Worm (Caenorhabditis elegans) whole organism, L2 larva: Measurements from ENCODE around the gene B0302.5.
A peak's percentile ranks its signal among the peaks of the same experiment; 100 is the strongest.

Source experiments
- C34F6.9 ChIP-seq: fragments of 150-350 bp; optimal IDR thresholded peaks from 2 replicates; lab custom pipeline; 2014; ENCODE audit warnings: missing biosample characterization, missing genetic modification characterization
- F13H6.1 ChIP-seq: sonication (generic microtip); optimal IDR thresholded peaks from 2 replicates; lab custom pipeline; 2016; ENCODE audit warnings: missing genetic modification characterization, missing compliant biosample characterization
- R02D3.7 ChIP-seq: fragments of 150-350 bp; optimal IDR thresholded peaks from 2 replicates; lab custom pipeline; 2014; ENCODE audit warnings: missing biosample characterization, missing genetic modification characterization
- Y55F3AM.14 ChIP-seq: fragments of 200-800 bp; sonication (Bioruptor generic); optimal IDR thresholded peaks from 2 replicates; lab custom pipeline; 2018; ENCODE audit warnings: mild to moderate bottlenecking, missing genetic modification characterization, missing compliant biosample characterization
- ZK546.5 ChIP-seq: sonication (generic microtip); optimal IDR thresholded peaks from 2 replicates; lab custom pipeline; 2017; ENCODE audit warnings: missing biosample characterization, missing genetic modification characterization
- alr-1 ChIP-seq: fragments of 150-350 bp; optimal IDR thresholded peaks from 2 replicates; lab custom pipeline; 2014; ENCODE audit warnings: missing biosample characterization, missing genetic modification characterization
- aly-2 ChIP-seq: fragments of 150-350 bp; optimal IDR thresholded peaks from 2 replicates; lab custom pipeline; 2014; ENCODE audit warnings: missing biosample characterization, missing genetic modification characterization
- ama-1 ChIP-seq: fragments of 150-350 bp; optimal IDR thresholded peaks from 2 replicates; lab custom pipeline; 2018; ENCODE audit warnings: inconsistent platforms
- ceh-82 ChIP-seq: fragments of 150-350 bp; optimal IDR thresholded peaks from 2 replicates; lab custom pipeline; 2014; ENCODE audit warnings: missing biosample characterization, missing genetic modification characterization
- crh-2 ChIP-seq: sonication (generic microtip); optimal IDR thresholded peaks from 2 replicates; lab custom pipeline; 2017; ENCODE audit warnings: missing biosample characterization, missing genetic modification characterization
- dmd-4 ChIP-seq: sonication (generic microtip); optimal IDR thresholded peaks from 2 replicates; lab custom pipeline; 2017; ENCODE audit warnings: missing biosample characterization, missing genetic modification characterization
- egl-27 ChIP-seq: sonication (generic microtip); optimal IDR thresholded peaks from 3 replicates; lab custom pipeline; 2017; ENCODE audit warnings: missing biosample characterization, missing genetic modification reagents, missing genetic modification characterization
- elt-1 ChIP-seq: fragments of 150-350 bp; optimal IDR thresholded peaks from 2 replicates; lab custom pipeline; 2014; ENCODE audit warnings: missing biosample characterization, missing genetic modification characterization
- elt-3 ChIP-seq: sonication (generic microtip); optimal IDR thresholded peaks from 2 replicates; lab custom pipeline; 2017; ENCODE audit warnings: missing biosample characterization, missing genetic modification characterization
- fos-1 ChIP-seq: fragments of 150-350 bp; optimal IDR thresholded peaks from 2 replicates; lab custom pipeline; 2014; ENCODE audit warnings: missing biosample characterization, missing genetic modification characterization
- gmeb-1 ChIP-seq: fragments of 150-350 bp; optimal IDR thresholded peaks from 2 replicates; lab custom pipeline; 2014; ENCODE audit warnings: missing biosample characterization, missing genetic modification characterization
- lin-13 ChIP-seq: fragments of 150-350 bp; optimal IDR thresholded peaks from 2 replicates; lab custom pipeline; 2014; ENCODE audit warnings: missing biosample characterization, missing genetic modification reagents, missing genetic modification characterization
- lin-39 ChIP-seq: fragments of 150-350 bp; optimal IDR thresholded peaks from 2 replicates; lab custom pipeline; 2014; ENCODE audit warnings: missing biosample characterization, missing genetic modification reagents, missing genetic modification characterization
- lsy-2 ChIP-seq, 2 experiments: fragments of 150-350 bp in 1 of 2; sonication (generic microtip) in 1 of 2; optimal IDR thresholded peaks; 2 replicates each; lab custom pipeline; 2014 to 2017; ENCODE audit warnings: missing biosample characterization in 2 of 2, missing genetic modification characterization in 2 of 2
- mbf-1 ChIP-seq: sonication (generic microtip); optimal IDR thresholded peaks from 2 replicates; lab custom pipeline; 2017; ENCODE audit warnings: missing biosample characterization, missing genetic modification characterization
- mdl-1 ChIP-seq, 2 experiments: fragments of 150-350 bp in 1 of 2; sonication (generic microtip) in 1 of 2; optimal IDR thresholded peaks; 2 replicates each; lab custom pipeline; 2017; ENCODE audit warnings: missing biosample characterization in 2 of 2, missing genetic modification characterization in 2 of 2
- nhr-10 ChIP-seq: sonication (generic microtip); optimal IDR thresholded peaks from 2 replicates; lab custom pipeline; 2017; ENCODE audit warnings: missing biosample characterization, missing genetic modification characterization
- nhr-11 ChIP-seq: fragments of 150-350 bp; optimal IDR thresholded peaks from 2 replicates; lab custom pipeline; 2014; ENCODE audit warnings: missing biosample characterization, missing genetic modification characterization
- nhr-12 ChIP-seq: fragments of 150-350 bp; optimal IDR thresholded peaks from 2 replicates; lab custom pipeline; 2014; ENCODE audit warnings: missing biosample characterization, missing genetic modification characterization
- nhr-129 ChIP-seq: fragments of 150-350 bp; optimal IDR thresholded peaks from 2 replicates; lab custom pipeline; 2014; ENCODE audit warnings: missing biosample characterization, missing genetic modification characterization
- nhr-21 ChIP-seq: fragments of 150-350 bp; optimal IDR thresholded peaks from 2 replicates; lab custom pipeline; 2014; ENCODE audit warnings: missing biosample characterization, missing genetic modification characterization
- nhr-25 ChIP-seq: fragments of 150-350 bp; sonication (generic microtip); optimal IDR thresholded peaks from 3 replicates; lab custom pipeline; 2014; ENCODE audit warnings: missing biosample characterization, missing genetic modification characterization
- nhr-6 ChIP-seq: fragments of 150-350 bp; optimal IDR thresholded peaks from 2 replicates; lab custom pipeline; 2014; ENCODE audit warnings: missing biosample characterization, missing genetic modification characterization
- nhr-77 ChIP-seq: fragments of 150-350 bp; optimal IDR thresholded peaks from 2 replicates; lab custom pipeline; 2014; ENCODE audit warnings: missing biosample characterization, missing genetic modification characterization
- sem-4 ChIP-seq: fragments of 150-350 bp; optimal IDR thresholded peaks from 2 replicates; lab custom pipeline; 2014; ENCODE audit warnings: missing biosample characterization, missing genetic modification reagents, missing genetic modification characterization
- skn-1 ChIP-seq: sonication (generic microtip); optimal IDR thresholded peaks from 2 replicates; lab custom pipeline; 2017; ENCODE audit warnings: missing biosample characterization, missing genetic modification characterization
- sma-3 ChIP-seq: sonication (generic microtip); optimal IDR thresholded peaks from 2 replicates; lab custom pipeline; 2016; ENCODE audit warnings: missing genetic modification reagents, missing genetic modification characterization, missing compliant biosample characterization
- sma-9 ChIP-seq, 2 experiments: fragments of 150-350 bp in 1 of 2; sonication (generic microtip) in 1 of 2; optimal IDR thresholded peaks; 2 replicates each; lab custom pipeline; 2014 to 2016; ENCODE audit warnings: missing genetic modification characterization in 2 of 2, mild to moderate bottlenecking in 1 of 2, missing biosample characterization in 1 of 2, missing compliant biosample characterization in 1 of 2, missing genetic modification reagents in 1 of 2, moderate library complexity in 1 of 2
- snpc-4 ChIP-seq: fragments of 150-350 bp; optimal IDR thresholded peaks from 2 replicates; lab custom pipeline; 2014; ENCODE audit warnings: missing biosample characterization, missing genetic modification characterization
- unc-39 ChIP-seq: fragments of 150-350 bp; optimal IDR thresholded peaks from 2 replicates; lab custom pipeline; 2014; ENCODE audit warnings: missing biosample characterization, missing genetic modification characterization
- unc-55 ChIP-seq: fragments of 150-350 bp; sonication (generic microtip); optimal IDR thresholded peaks from 3 replicates; lab custom pipeline; 2014; ENCODE audit warnings: missing biosample characterization, missing genetic modification reagents, missing genetic modification characterization
- unc-62 ChIP-seq: fragments of 150-350 bp; optimal IDR thresholded peaks from 2 replicates; lab custom pipeline; 2014; ENCODE audit warnings: missing biosample characterization, missing genetic modification reagents, missing genetic modification characterization
- zag-1 ChIP-seq: fragments of 150-350 bp; optimal IDR thresholded peaks from 2 replicates; lab custom pipeline; 2014; ENCODE audit warnings: missing biosample characterization, missing genetic modification characterization
- ztf-1 ChIP-seq: fragments of 200-800 bp; sonication (Bioruptor generic); conservative IDR thresholded peaks from 2 replicates; pipeline ENCODE4 v1.3.6; 2022; ENCODE audit warnings: missing genetic modification characterization, missing compliant biosample characterization
- ztf-11 ChIP-seq: sonication (generic microtip); optimal IDR thresholded peaks from 2 replicates; lab custom pipeline; 2017; ENCODE audit warnings: missing biosample characterization, missing genetic modification characterization
- ztf-4 ChIP-seq: fragments of 150-350 bp; optimal IDR thresholded peaks from 2 replicates; lab custom pipeline; 2014; ENCODE audit warnings: missing biosample characterization, missing genetic modification characterization

Gene B0302.5

DNA sequence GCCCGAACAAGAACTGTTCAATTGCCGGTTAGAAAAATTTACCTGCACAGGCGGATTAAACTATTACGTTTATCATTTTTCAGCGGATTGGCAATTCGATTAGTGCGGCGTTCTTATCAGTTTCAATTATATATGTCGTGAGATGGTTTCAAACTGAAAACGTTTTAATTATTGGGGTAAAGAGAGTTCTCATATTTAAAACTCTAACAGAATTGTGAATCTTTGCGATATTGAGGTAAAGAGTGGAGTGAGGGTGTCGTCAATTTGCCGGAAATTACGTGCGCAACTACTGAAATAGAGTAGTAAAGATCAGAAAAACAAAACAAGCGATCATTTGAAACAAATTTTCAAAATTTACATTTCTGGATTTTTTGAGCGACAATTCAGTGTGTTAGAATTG is 35.2 kb upstream of the B0302.5 start, which contains the start of gene T25G12.6:
T25G12.6 (minus strand) TSS at position 101 of the 400 bp plus-strand sequence.
- TF ChIP-seq fos-1 (tag; lab: Kevin White, UChicago) (peak; percentile 6), ztf-11 (tag; lab: Kevin White, UChicago) (no peak), lin-13 (GFP tag; lab: Kevin White, UChicago) (no peak), ceh-82 (tag; lab: Kevin White, UChicago) (no peak), nhr-25 (no peak)

DNA sequence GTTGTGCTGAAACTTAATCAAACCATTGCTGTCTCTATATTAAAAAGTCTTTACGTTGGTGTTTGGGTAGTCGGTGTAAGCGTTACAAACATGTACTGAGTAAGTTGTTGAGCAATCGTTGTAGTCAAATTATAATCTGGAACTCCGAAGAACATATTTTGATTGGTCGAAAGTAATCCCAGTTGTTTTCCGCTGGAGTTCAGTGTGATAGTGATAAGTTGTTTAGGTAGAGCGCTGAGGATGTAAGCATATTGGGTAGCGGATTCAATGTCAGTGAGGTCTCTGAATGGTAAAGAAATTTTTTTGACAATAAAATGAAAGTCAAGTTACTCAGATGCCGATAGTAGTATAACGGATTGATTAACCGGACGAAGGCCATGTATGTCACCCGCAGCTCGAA is 32.4 kb upstream of the B0302.5 start:
- TF ChIP-seq dmd-4 (tag; lab: Kevin White, UChicago) (no peak), elt-3 (tag; lab: Kevin White, UChicago) (no peak), nhr-11 (tag; lab: Kevin White, UChicago) (no peak), nhr-77 (no peak), snpc-4 (tag; lab: Kevin White, UChicago) (no peak), crh-2 (no peak), egl-27 (tag; lab: Kevin White, UChicago) (no peak), ZK546.5 (tag; lab: Kevin White, UChicago) (no peak), sma-3 (GFP tag; lab: Kevin White, UChicago) (no peak), unc-39 (tag; lab: Kevin White, UChicago) (no peak), R02D3.7 (tag; lab: Kevin White, UChicago) (no peak), nhr-25 (no peak), Y55F3AM.14 (GFP tag; lab: Kevin White, UChicago) (no peak), lin-39 (tag; lab: Kevin White, UChicago) (no peak), skn-1 (tag; lab: Kevin White, UChicago) (no peak), zag-1 (tag; lab: Kevin White, UChicago) (no peak), ztf-4 (tag; lab: Kevin White, UChicago) (no peak), lsy-2 (tag; optimal IDR thresholded peaks at IDR 0.05; lab: Kevin White, UChicago) (no peak), ztf-1 (GFP tag; lab: Robert Waterston, UW) (no peak)
- TF ChIP-seq, all 48 proteins: peak for 0

DNA sequence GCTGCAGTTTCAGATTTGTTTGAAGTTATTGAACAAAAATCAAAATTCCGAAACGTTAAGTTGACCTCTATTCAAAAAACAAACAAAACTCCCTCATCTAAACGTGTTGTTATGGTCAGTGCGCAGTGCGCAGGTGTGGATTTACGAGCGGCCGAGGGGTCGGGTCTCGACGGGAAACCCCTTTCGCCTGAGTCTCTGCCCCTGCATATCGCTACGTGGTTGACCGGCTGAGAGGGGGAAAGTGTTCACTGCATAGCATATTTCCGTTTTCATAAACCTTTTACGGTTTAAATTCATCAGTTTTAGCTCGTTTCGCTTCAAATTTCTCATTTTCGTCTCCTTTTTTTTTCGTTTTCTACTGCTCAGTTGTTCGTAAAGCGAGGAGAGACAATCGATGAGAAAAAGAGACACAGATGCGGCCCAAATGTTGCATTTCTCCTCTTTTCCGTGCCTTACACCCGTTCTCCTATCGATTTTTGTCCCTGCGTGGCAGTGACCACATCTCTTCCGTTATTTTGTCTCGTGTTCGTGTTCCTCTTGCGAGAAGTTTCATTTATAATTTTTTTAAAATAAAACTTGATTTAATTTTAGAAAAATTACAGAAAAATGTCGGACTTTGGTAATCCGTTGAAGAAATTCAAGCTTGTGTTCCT is 27.1 kb upstream of the B0302.5 start, which contains the start of gene rab-6.2:
rab-6.2 (plus strand) TSS at position 603 of the 653 bp plus-strand sequence.
- TF ChIP-seq mdl-1 (tag; optimal IDR thresholded peaks at IDR 0.05; lab: Kevin White, UChicago), result no peak
- no peak for TF ChIP-seq elt-1
- TF ChIP-seq unc-55 (GFP tag; lab: Kevin White, UChicago), result peak; percentile 32
- TF ChIP-seq sma-3 (GFP tag; lab: Kevin White, UChicago), result no peak
- no peak for TF ChIP-seq nhr-10 (tag; lab: Kevin White, UChicago)
- peak; percentile 7 for TF ChIP-seq crh-2
- TF ChIP-seq dmd-4 (tag; lab: Kevin White, UChicago), result no peak
- TF ChIP-seq C34F6.9 (tag; lab: Kevin White, UChicago), result peak; percentile 34
- TF ChIP-seq, all 48 proteins: peak for 3

DNA sequence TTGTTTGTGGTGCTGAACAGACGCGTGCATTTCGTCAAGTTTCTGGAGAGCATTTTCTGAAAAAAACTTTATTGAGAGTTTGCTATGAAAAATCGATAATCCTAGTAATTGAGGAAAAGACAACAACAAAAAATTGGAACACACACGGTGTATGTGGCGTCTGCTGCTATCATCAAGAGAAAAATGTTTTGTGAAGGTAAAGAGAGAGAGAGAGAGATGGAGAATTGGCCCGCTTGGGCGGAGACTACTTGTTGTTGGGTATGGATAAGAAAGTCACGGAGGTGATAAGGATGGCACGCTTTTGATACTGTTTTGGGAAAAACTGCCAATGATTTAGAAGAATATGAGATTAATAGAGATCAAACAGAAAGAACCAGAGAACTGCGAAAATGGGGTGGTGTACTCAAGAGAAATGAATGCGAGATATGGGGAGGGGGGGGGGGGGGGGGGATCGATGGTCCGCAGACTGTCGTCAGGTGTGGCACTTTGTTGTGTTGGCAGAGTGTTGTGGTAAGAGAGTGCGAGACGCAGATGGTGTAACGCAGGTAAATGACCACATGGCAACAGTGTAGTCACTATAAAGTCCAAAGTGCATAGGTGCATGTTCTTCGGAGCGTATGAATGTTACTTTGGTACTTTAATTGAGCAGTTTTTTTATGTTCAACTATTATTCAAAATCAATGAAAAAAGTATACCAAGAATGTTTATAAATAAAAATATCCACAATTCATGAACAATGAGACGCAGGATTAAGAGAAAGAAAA is 22.3 kb upstream of the B0302.5 start, which contains the start of gene acdh-7:
acdh-7 (minus strand) TSS at position 56 of the 764 bp plus-strand sequence.
- TF ChIP-seq nhr-21 (tag; lab: Kevin White, UChicago) (no peak), ztf-11 (tag; lab: Kevin White, UChicago) (no peak), R02D3.7 (tag; lab: Kevin White, UChicago) (no peak), mdl-1 (tag; optimal IDR thresholded peaks at IDR 0.05; lab: Kevin White, UChicago) (no peak), lsy-2 (tag; optimal IDR thresholded peaks at IDR 0.05; lab: Kevin White, UChicago) (no peak), egl-27 (tag; lab: Kevin White, UChicago) (no peak), zag-1 (tag; lab: Kevin White, UChicago) (no peak), C34F6.9 (tag; lab: Kevin White, UChicago) (no peak), sma-3 (GFP tag; lab: Kevin White, UChicago) (no peak), ztf-1 (GFP tag; lab: Robert Waterston, UW) (no peak), lin-39 (tag; lab: Kevin White, UChicago) (no peak), dmd-4 (tag; lab: Kevin White, UChicago) (no peak), aly-2 (tag; lab: Kevin White, UChicago) (no peak), sma-9 (GFP tag; optimal IDR thresholded peaks at IDR 0.05; lab: Kevin White, UChicago) (peak; percentile 28), sma-9 (tag; optimal IDR thresholded peaks at IDR 0.05; lab: Kevin White, UChicago) (no peak), sem-4 (no peak), nhr-6 (no peak), nhr-12 (tag; lab: Kevin White, UChicago) (no peak), ceh-82 (tag; lab: Kevin White, UChicago) (no peak), mbf-1 (tag; lab: Kevin White, UChicago) (no peak), gmeb-1 (tag; lab: Kevin White, UChicago) (no peak), fos-1 (tag; lab: Kevin White, UChicago) (peak; percentile 14), nhr-129 (tag; lab: Kevin White, UChicago) (peak; percentile 18), F13H6.1 (no peak), ama-1 (lab: Kevin White, UChicago) (peak; percentile 68), crh-2 (peak; percentile 15), elt-1 (no peak), snpc-4 (tag; lab: Kevin White, UChicago) (no peak), unc-62 (no peak), nhr-25 (no peak), lin-13 (GFP tag; lab: Kevin White, UChicago) (no peak), unc-55 (GFP tag; lab: Kevin White, UChicago) (no peak), nhr-77 (no peak), alr-1 (tag; lab: Kevin White, UChicago) (no peak)
